Worm (Caenorhabditis elegans) whole organism, L1 larva: ENCODE results near the gene nspc-7.

Experiments
- C04F5.9 ChIP-seq: sonication (generic microtip); optimal IDR thresholded peaks from 2 replicates; lab custom pipeline; 2016; ENCODE audit warnings: missing genetic modification characterization, missing compliant biosample characterization
- F16B12.6 ChIP-seq: fragments of 150-350 bp; optimal IDR thresholded peaks from 2 replicates; lab custom pipeline; 2014; ENCODE audit warnings: missing biosample characterization, missing genetic modification characterization
- aha-1 ChIP-seq: fragments of 150-350 bp; optimal IDR thresholded peaks from 2 replicates; lab custom pipeline; 2014; ENCODE audit warnings: missing biosample characterization, missing genetic modification characterization
- ama-1 ChIP-seq: fragments of 150-350 bp; optimal IDR thresholded peaks from 2 replicates; lab custom pipeline; 2014
- blmp-1 ChIP-seq: fragments of 150-350 bp; optimal IDR thresholded peaks from 2 replicates; lab custom pipeline; 2014; ENCODE audit warnings: missing biosample characterization, missing genetic modification characterization
- ceh-8 ChIP-seq: fragments of 200-800 bp; sonication (Bioruptor generic); optimal IDR thresholded peaks from 2 replicates; lab custom pipeline; 2018; ENCODE audit warnings: mild to moderate bottlenecking, missing genetic modification characterization, moderate library complexity, missing compliant biosample characterization
- ceh-82 ChIP-seq, 3 experiments: fragments of 150-350 bp in 1 of 3; sonication (generic microtip) in 2 of 3; optimal IDR thresholded peaks; 2 replicates each; lab custom pipeline; 2014 to 2017; ENCODE audit warnings: missing biosample characterization in 3 of 3, missing genetic modification characterization in 3 of 3
- ceh-88 ChIP-seq: fragments of 200-800 bp; sonication (Bioruptor generic); IDR thresholded peaks from 2 replicates; pipeline ENCODE4 v1.3.6; 2022; ENCODE audit warnings: missing genetic modification characterization, missing compliant biosample characterization
- dpl-1 ChIP-seq, 3 experiments: fragments of 150-350 bp in 2 of 3; sonication (generic microtip) in 1 of 3; optimal IDR thresholded peaks; 2 replicates each; lab custom pipeline; 2014 to 2017; ENCODE audit warnings: missing biosample characterization in 3 of 3, missing genetic modification characterization in 3 of 3, missing genetic modification reagents in 3 of 3
- efl-1 ChIP-seq, 4 experiments: fragments of 150-350 bp; optimal IDR thresholded peaks in 3 of 4; peaks in 1 of 4; 1 replicate in 1 of 4; 2 replicates in 3 of 4; lab custom pipeline; 2014; ENCODE audit warnings: missing biosample characterization in 2 of 4, missing genetic modification characterization in 2 of 4, missing genetic modification reagents in 2 of 4
- efl-3 ChIP-seq: fragments of 200-800 bp; sonication (Bioruptor generic); optimal IDR thresholded peaks from 2 replicates; lab custom pipeline; 2018; ENCODE audit warnings: mild to moderate bottlenecking, missing genetic modification characterization, missing compliant biosample characterization
- elt-2 ChIP-seq: sonication (generic microtip); optimal IDR thresholded peaks from 2 replicates; lab custom pipeline; 2016; ENCODE audit warnings: missing genetic modification characterization, mild to moderate bottlenecking, inconsistent platforms, missing compliant biosample characterization, missing genetic modification reagents
- elt-3 ChIP-seq, 6 experiments: fragments of 150-350 bp in 1 of 6; sonication (generic microtip); optimal IDR thresholded peaks; 2 replicates each; lab custom pipeline; 2017 to 2018; ENCODE audit warnings: missing biosample characterization in 6 of 6, missing genetic modification characterization in 6 of 6, inconsistent platforms in 1 of 6
- fkh-10 ChIP-seq: sonication (generic microtip); optimal IDR thresholded peaks from 2 replicates; lab custom pipeline; 2017; ENCODE audit warnings: missing biosample characterization, missing genetic modification reagents, missing genetic modification characterization
- fkh-4 ChIP-seq: sonication (generic microtip); optimal IDR thresholded peaks from 2 replicates; lab custom pipeline; 2016; ENCODE audit warnings: missing compliant biosample characterization, missing genetic modification characterization, borderline replicate concordance
- fkh-8 ChIP-seq: sonication (generic microtip); optimal IDR thresholded peaks from 2 replicates; lab custom pipeline; 2016; ENCODE audit warnings: mild to moderate bottlenecking, missing genetic modification characterization, missing compliant biosample characterization
- grh-1 ChIP-seq: fragments of 200-800 bp; sonication (Bioruptor generic); IDR thresholded peaks from 2 replicates; pipeline ENCODE4 v1.3.6; 2022; ENCODE audit warnings: missing genetic modification reagents, missing genetic modification characterization, missing compliant biosample characterization
- hlh-4 ChIP-seq: sonication (generic microtip); optimal IDR thresholded peaks from 2 replicates; lab custom pipeline; 2016; ENCODE audit warnings: mild to moderate bottlenecking, missing genetic modification characterization, missing compliant biosample characterization
- irx-1 ChIP-seq: sonication (generic microtip); optimal IDR thresholded peaks from 2 replicates; lab custom pipeline; 2016; ENCODE audit warnings: missing genetic modification characterization, missing compliant biosample characterization
- lin-14 ChIP-seq: fragments of 200-800 bp; sonication (Bioruptor generic); optimal IDR thresholded peaks from 2 replicates; lab custom pipeline; 2018; ENCODE audit warnings: mild to moderate bottlenecking, missing genetic modification characterization, moderate library complexity, missing compliant biosample characterization
- lin-39 ChIP-seq: fragments of 150-350 bp; optimal IDR thresholded peaks from 2 replicates; lab custom pipeline; 2014; ENCODE audit warnings: missing biosample characterization, missing genetic modification reagents, missing genetic modification characterization
- nhr-11 ChIP-seq: fragments of 150-350 bp; optimal IDR thresholded peaks from 2 replicates; lab custom pipeline; 2014; ENCODE audit warnings: missing biosample characterization, missing genetic modification characterization
- nhr-20 ChIP-seq: sonication (generic microtip); optimal IDR thresholded peaks from 2 replicates; lab custom pipeline; 2016; ENCODE audit warnings: mild to moderate bottlenecking, missing genetic modification characterization, missing compliant biosample characterization
- nhr-237 ChIP-seq: fragments of 150-350 bp; optimal IDR thresholded peaks from 2 replicates; lab custom pipeline; 2014; ENCODE audit warnings: missing biosample characterization, missing genetic modification characterization
- nhr-28 ChIP-seq: fragments of 150-350 bp; optimal IDR thresholded peaks from 2 replicates; lab custom pipeline; 2014; ENCODE audit warnings: missing biosample characterization, missing genetic modification characterization
- nhr-47 ChIP-seq: sonication (generic microtip); optimal IDR thresholded peaks from 2 replicates; lab custom pipeline; 2016; ENCODE audit warnings: mild to moderate bottlenecking, missing genetic modification characterization, moderate library complexity, missing compliant biosample characterization
- nhr-71 ChIP-seq: sonication (generic microtip); optimal IDR thresholded peaks from 2 replicates; lab custom pipeline; 2016; ENCODE audit warnings: mild to moderate bottlenecking, missing genetic modification characterization, moderate library complexity, missing compliant biosample characterization
- nhr-76 ChIP-seq: sonication (generic microtip); optimal IDR thresholded peaks from 2 replicates; lab custom pipeline; 2017; ENCODE audit warnings: missing biosample characterization, missing genetic modification characterization
- nhr-77 ChIP-seq: fragments of 150-350 bp; optimal IDR thresholded peaks from 2 replicates; lab custom pipeline; 2014; ENCODE audit warnings: missing biosample characterization, missing genetic modification characterization
- nhr-84 ChIP-seq: sonication (generic microtip); optimal IDR thresholded peaks from 2 replicates; lab custom pipeline; 2017; ENCODE audit warnings: missing biosample characterization, missing genetic modification characterization
- nhr-85 ChIP-seq: sonication (generic microtip); peaks from one replicate; lab custom pipeline; 2016; ENCODE audit warnings: missing genetic modification characterization, inconsistent platforms, missing compliant biosample characterization
- pag-3 ChIP-seq: sonication (generic microtip); optimal IDR thresholded peaks from 2 replicates; lab custom pipeline; 2017; ENCODE audit warnings: missing genetic modification characterization, mild to moderate bottlenecking, missing compliant biosample characterization, antibody characterized with exemption, borderline replicate concordance; ENCODE audit not compliant: insufficient read depth
- pax-3 ChIP-seq: fragments of 200-800 bp; sonication (Bioruptor generic); optimal IDR thresholded peaks from 2 replicates; lab custom pipeline; 2018; ENCODE audit warnings: mild to moderate bottlenecking, missing genetic modification characterization, moderate library complexity, missing compliant biosample characterization
- pqm-1 ChIP-seq: sonication (generic microtip); optimal IDR thresholded peaks from 3 replicates; lab custom pipeline; 2017; ENCODE audit warnings: missing biosample characterization, missing genetic modification characterization
- rnt-1 ChIP-seq: sonication (generic microtip); optimal IDR thresholded peaks from 2 replicates; lab custom pipeline; 2016; ENCODE audit warnings: mild to moderate bottlenecking, missing genetic modification characterization, moderate library complexity, missing compliant biosample characterization
- snpc-4 ChIP-seq: fragments of 150-350 bp; optimal IDR thresholded peaks from 2 replicates; lab custom pipeline; 2014; ENCODE audit warnings: missing biosample characterization, missing genetic modification characterization
- sox-4 ChIP-seq: sonication (generic microtip); optimal IDR thresholded peaks from 2 replicates; lab custom pipeline; 2016; ENCODE audit warnings: missing genetic modification characterization, missing compliant biosample characterization
- sptf-1 ChIP-seq: fragments of 150-350 bp; optimal IDR thresholded peaks from 2 replicates; lab custom pipeline; 2014; ENCODE audit warnings: missing biosample characterization, missing genetic modification characterization
- sup-37 ChIP-seq: fragments of 200-800 bp; sonication (Bioruptor generic); optimal IDR thresholded peaks from 2 replicates; lab custom pipeline; 2018; ENCODE audit warnings: mild to moderate bottlenecking, missing genetic modification characterization, missing compliant biosample characterization
- unc-30 ChIP-seq: sonication (generic microtip); optimal IDR thresholded peaks from 2 replicates; lab custom pipeline; 2017; ENCODE audit warnings: missing biosample characterization, missing genetic modification characterization
- unc-62 ChIP-seq: fragments of 150-350 bp; optimal IDR thresholded peaks from 2 replicates; lab custom pipeline; 2014; ENCODE audit warnings: missing biosample characterization, missing genetic modification reagents, missing genetic modification characterization
- ztf-11 ChIP-seq, 2 experiments: sonication (generic microtip); optimal IDR thresholded peaks; 2 replicates each; lab custom pipeline; 2016 to 2017; ENCODE audit warnings: missing genetic modification characterization in 2 of 2, missing biosample characterization in 1 of 2, missing compliant biosample characterization in 1 of 2

The nspc-7 gene

ce11 chrX:8566521-8567032 is 24.9 kb downstream of the nspc-7 start:
- TF ChIP-seq fkh-8: peak; percentile 77
- no peak for TF ChIP-seq unc-30 (tag; lab: Kevin White, UChicago)
- TF ChIP-seq sox-4 (tag; lab: Kevin White, UChicago): peak; percentile 39
- TF ChIP-seq nhr-28 (tag; lab: Kevin White, UChicago): no peak
- TF ChIP-seq nhr-71 (tag; lab: Kevin White, UChicago): peak; percentile 54
- TF ChIP-seq nhr-85 (tag; lab: Kevin White, UChicago): peak; percentile 13
- TF ChIP-seq nhr-47: peak; percentile 56
- peak; percentile 55 for TF ChIP-seq hlh-4 (tag; lab: Kevin White, UChicago)
- TF ChIP-seq nhr-11 (tag; lab: Kevin White, UChicago): peak; percentile 42
- TF ChIP-seq, all 84 proteins: peak for 7

ce11 chrX:8567166-8567565 is 25.5 kb downstream of the nspc-7 start:
- TF ChIP-seq ceh-82 (tag; optimal IDR thresholded peaks at IDR 0.05; lab: Kevin White, UChicago): no peak
- TF ChIP-seq blmp-1 (tag; lab: Kevin White, UChicago): peak; percentile 32
- TF ChIP-seq efl-3 (GFP tag; lab: Kevin White, UChicago): no peak
- TF ChIP-seq ceh-8 (GFP tag; lab: Kevin White, UChicago): no peak
- TF ChIP-seq rnt-1 (tag; lab: Kevin White, UChicago): no peak
- no peak for TF ChIP-seq pax-3
- peak; percentile 24 for TF ChIP-seq lin-14 (GFP tag; lab: Kevin White, UChicago)
- TF ChIP-seq F16B12.6: no peak
- TF ChIP-seq nhr-84: no peak
- TF ChIP-seq sptf-1 (tag; lab: Kevin White, UChicago): no peak
- no peak for TF ChIP-seq hlh-4 (tag; lab: Kevin White, UChicago)
- TF ChIP-seq elt-2 (tag; lab: Kevin White, UChicago): no peak
- TF ChIP-seq nhr-85 (tag; lab: Kevin White, UChicago): peak; percentile 40
- no peak for TF ChIP-seq ama-1 (lab: Kevin White, UChicago)
- TF ChIP-seq fkh-10 (GFP tag; lab: Kevin White, UChicago): no peak
- no peak for TF ChIP-seq nhr-77 (tag; lab: Kevin White, UChicago)
- TF ChIP-seq sup-37 (GFP tag; lab: Kevin White, UChicago): no peak
- TF ChIP-seq snpc-4: no peak
- TF ChIP-seq pag-3: no peak
- no peak for TF ChIP-seq aha-1 (tag; lab: Kevin White, UChicago)
- TF ChIP-seq ceh-88 (GFP tag; lab: Robert Waterston, UW): no peak
- TF ChIP-seq nhr-71 (tag; lab: Kevin White, UChicago): no peak
- peak in 3 of 6 experiments; percentile 2 to 12 (median 10) for TF ChIP-seq elt-3 (tag; optimal IDR thresholded peaks at IDR 0.05; lab: Kevin White, UChicago)

ce11 chrX:8567823-8568314 is 26.2 kb downstream of the nspc-7 start:
- TF ChIP-seq nhr-76: no peak
- TF ChIP-seq grh-1 (GFP tag; lab: Robert Waterston, UW): no peak
- no peak for TF ChIP-seq efl-1 (optimal IDR thresholded peaks at IDR 0.05; lab: Kevin White, UChicago)
- TF ChIP-seq efl-1 (GFP tag; optimal IDR thresholded peaks at IDR 0.05 in 1 of 2; lab: Kevin White, UChicago): peak in 1 of 2 experiments; percentile 55
- no peak for TF ChIP-seq nhr-237 (tag; lab: Kevin White, UChicago)

- TF ChIP-seq nhr-20 (no peak), pqm-1 (no peak), lin-39 (tag; lab: Kevin White, UChicago) (no peak), elt-2 (tag; lab: Kevin White, UChicago) (peak; percentile 86), C04F5.9 (tag; lab: Kevin White, UChicago) (no peak), blmp-1 (tag; lab: Kevin White, UChicago) (peak; percentile 30), pag-3 (no peak), dpl-1 (GFP tag; optimal IDR thresholded peaks at IDR 0.05; lab: Kevin White, UChicago) (no peak), efl-1 (optimal IDR thresholded peaks at IDR 0.05; lab: Kevin White, UChicago) (no peak), efl-1 (GFP tag; optimal IDR thresholded peaks at IDR 0.05 in 1 of 2; lab: Kevin White, UChicago) (peak in 1 of 2 experiments; percentile 4), ceh-88 (GFP tag; lab: Robert Waterston, UW) (no peak), pax-3 (no peak), ceh-82 (tag; optimal IDR thresholded peaks at IDR 0.05; lab: Kevin White, UChicago) (no peak), ztf-11 (tag; optimal IDR thresholded peaks at IDR 0.05; lab: Kevin White, UChicago) (no peak), irx-1 (tag; lab: Kevin White, UChicago) (no peak), nhr-76 (no peak), unc-62 (GFP tag; lab: Kevin White, UChicago) (no peak), fkh-4 (no peak)
Observed at ce11 chrX:8568423-8568903, 26.8 kb downstream of the nspc-7 start.
